Fruit fly (Drosophila melanogaster) whole organism, wandering third instar larva: Measurements from ENCODE around the gene frc.

Experiments used
- Abd-B ChIP-seq: fragments of >200 bp; optimal IDR thresholded peaks from 2 replicates; lab custom pipeline; 2017; ENCODE audit warnings: missing biosample characterization, missing genetic modification characterization
- CG32264 ChIP-seq: fragments of 200-800 bp; sonication (Bioruptor generic); optimal IDR thresholded peaks from 2 replicates; lab custom pipeline; 2016; ENCODE audit warnings: missing biosample characterization, missing genetic modification characterization
- CG9705 ChIP-seq: fragments of 200-800 bp; sonication (Bioruptor generic); optimal IDR thresholded peaks from 2 replicates; lab custom pipeline; 2018; ENCODE audit warnings: missing biosample characterization, mild to moderate bottlenecking, missing genetic modification characterization
- CrebA ChIP-seq: fragments of 200-800 bp; sonication (Bioruptor generic); optimal IDR thresholded peaks from 2 replicates; lab custom pipeline; 2016; ENCODE audit warnings: missing biosample characterization, mild to moderate bottlenecking, missing genetic modification characterization, borderline replicate concordance
- Dfd ChIP-seq: fragments of >200 bp; optimal IDR thresholded peaks from 2 replicates; lab custom pipeline; 2017; ENCODE audit warnings: missing biosample characterization, missing genetic modification characterization
- Dif ChIP-seq: fragments of 200-275, 200-300 bp; sonication (Bioruptor generic); optimal IDR thresholded peaks from 2 replicates; lab custom pipeline; 2018; ENCODE audit warnings: missing biosample characterization, missing genetic modification characterization; ENCODE audit not compliant: partially characterized antibody
- GATAd ChIP-seq: sonication (Bioruptor generic); optimal IDR thresholded peaks from 2 replicates; lab custom pipeline; 2016; ENCODE audit warnings: missing biosample characterization, missing genetic modification characterization
- HLH106 ChIP-seq: fragments of 200-800 bp; optimal IDR thresholded peaks from 3 replicates; lab custom pipeline; 2019; ENCODE audit warnings: missing biosample characterization, mild to moderate bottlenecking, missing genetic modification characterization, moderate library complexity
- Hnf4 ChIP-seq: fragments of 200-800 bp; sonication (Bioruptor generic); optimal IDR thresholded peaks from 2 replicates; lab custom pipeline; 2016; ENCODE audit warnings: missing biosample characterization, mild to moderate bottlenecking, missing genetic modification characterization
- Hr83 ChIP-seq: fragments of 200-300 bp; sonication (Bioruptor generic); optimal IDR thresholded peaks from 2 replicates; lab custom pipeline; 2016; ENCODE audit warnings: missing biosample characterization, mild to moderate bottlenecking, missing genetic modification characterization, moderate library complexity; ENCODE audit not compliant: poor library complexity, severe bottlenecking
- Jra ChIP-seq: sonication (Bioruptor generic); optimal IDR thresholded peaks from 2 replicates; lab custom pipeline; 2016; ENCODE audit warnings: missing biosample characterization, missing genetic modification characterization
- Myc ChIP-seq: fragments of >200 bp; optimal IDR thresholded peaks from 2 replicates; lab custom pipeline; 2017
- N ChIP-seq: fragments of >200 bp; optimal IDR thresholded peaks from 2 replicates; lab custom pipeline; 2018; ENCODE audit warnings: missing biosample characterization, missing external identifiers, missing genetic modification characterization
- OdsH ChIP-seq: fragments of 200-800 bp; sonication (Bioruptor generic); optimal IDR thresholded peaks from 2 replicates; lab custom pipeline; 2016; ENCODE audit warnings: missing biosample characterization, mild to moderate bottlenecking, missing genetic modification characterization
- Rel ChIP-seq, 2 experiments: fragments of 200-800 bp; sonication (Bioruptor generic) in 1 of 2; optimal IDR thresholded peaks; 2 replicates in 1 of 2; 3 replicates in 1 of 2; lab custom pipeline; 2016 to 2019; ENCODE audit warnings: mild to moderate bottlenecking in 2 of 2, missing biosample characterization in 2 of 2, missing genetic modification characterization in 2 of 2, moderate library complexity in 1 of 2
- Sp1 ChIP-seq: fragments of 200-800 bp; sonication (Bioruptor generic); optimal IDR thresholded peaks from 3 replicates; lab custom pipeline; 2019; ENCODE audit warnings: missing biosample characterization, mild to moderate bottlenecking, missing genetic modification characterization, moderate library complexity
- Vsx2 ChIP-seq: fragments of 200-300, 225-300 bp; sonication (Bioruptor generic); optimal IDR thresholded peaks from 2 replicates; lab custom pipeline; 2018; ENCODE audit warnings: missing biosample characterization, missing genetic modification characterization; ENCODE audit not compliant: partially characterized antibody
- br ChIP-seq: fragments of 200-800 bp; sonication (Bioruptor generic); optimal IDR thresholded peaks from 2 replicates; lab custom pipeline; 2016; ENCODE audit warnings: missing biosample characterization, missing genetic modification characterization
- brk ChIP-seq: fragments of 200-800 bp; sonication (Bioruptor generic); optimal IDR thresholded peaks from 2 replicates; lab custom pipeline; 2016; ENCODE audit warnings: missing biosample characterization, mild to moderate bottlenecking, missing genetic modification characterization
- dl ChIP-seq, 2 experiments: fragments of 175-275, 200-275 bp in 1 of 2; fragments of 200-275 bp in 1 of 2; sonication (Bioruptor generic); optimal IDR thresholded peaks; lab custom pipeline; 2018; ENCODE audit warnings: mild to moderate bottlenecking in 2 of 2, missing biosample characterization in 2 of 2, missing genetic modification characterization in 2 of 2, moderate library complexity in 2 of 2; ENCODE audit not compliant: partially characterized antibody in 2 of 2, insufficient read depth in 1 of 2
- dmrt93B ChIP-seq: fragments of 200-800 bp; sonication (Bioruptor generic); optimal IDR thresholded peaks from 2 replicates; lab custom pipeline; 2018; ENCODE audit warnings: missing biosample characterization, mild to moderate bottlenecking, missing genetic modification characterization
- dsf ChIP-seq: sonication (Bioruptor generic); optimal IDR thresholded peaks from 2 replicates; lab custom pipeline; 2016; ENCODE audit warnings: missing biosample characterization, missing genetic modification characterization, borderline replicate concordance
- ey ChIP-seq: fragments of 200-800 bp; sonication (Bioruptor generic); optimal IDR thresholded peaks from 2 replicates; lab custom pipeline; 2016; ENCODE audit warnings: missing biosample characterization, missing genetic modification characterization
- foxo ChIP-seq, 2 experiments: fragments of 200-800 bp; sonication (Bioruptor generic); optimal IDR thresholded peaks; 2 replicates in 1 of 2; 3 replicates in 1 of 2; lab custom pipeline; 2016 to 2017; ENCODE audit warnings: missing biosample characterization in 2 of 2, missing genetic modification characterization in 2 of 2
- fru ChIP-seq: fragments of 200-800 bp; sonication (Bioruptor generic); optimal IDR thresholded peaks from 3 replicates; lab custom pipeline; 2016; ENCODE audit warnings: missing biosample characterization, mild to moderate bottlenecking, missing genetic modification characterization
- h ChIP-seq: fragments of 200-800 bp; sonication (Bioruptor generic); optimal IDR thresholded peaks from 3 replicates; lab custom pipeline; 2016; ENCODE audit warnings: missing biosample characterization, mild to moderate bottlenecking, missing genetic modification characterization
- jim ChIP-seq: fragments of 175-275, 200-325 bp; sonication (Bioruptor generic); optimal IDR thresholded peaks from 2 replicates; lab custom pipeline; 2016; ENCODE audit warnings: missing biosample characterization, mild to moderate bottlenecking, missing genetic modification characterization
- lola ChIP-seq: fragments of >200 bp; optimal IDR thresholded peaks from 2 replicates; lab custom pipeline; 2017; ENCODE audit warnings: missing biosample characterization, missing genetic modification characterization
- pan ChIP-seq: fragments of >200 bp; optimal IDR thresholded peaks from 2 replicates; lab custom pipeline; 2017
- psq ChIP-seq: fragments of 200-800 bp; sonication (Bioruptor generic); optimal IDR thresholded peaks from 3 replicates; lab custom pipeline; 2017; ENCODE audit warnings: missing biosample characterization, mild to moderate bottlenecking, missing genetic modification characterization, moderate library complexity
- rgr ChIP-seq: fragments of 200-800 bp; sonication (Bioruptor generic); optimal IDR thresholded peaks from 3 replicates; lab custom pipeline; 2016; ENCODE audit warnings: missing biosample characterization, mild to moderate bottlenecking, missing genetic modification characterization
- sage ChIP-seq: fragments of 200-800 bp; sonication (Bioruptor generic); optimal IDR thresholded peaks from 2 replicates; lab custom pipeline; 2016; ENCODE audit warnings: missing biosample characterization, mild to moderate bottlenecking, missing genetic modification characterization
- sv ChIP-seq: fragments of 200-800 bp; sonication (Bioruptor generic); optimal IDR thresholded peaks from 3 replicates; lab custom pipeline; 2016; ENCODE audit warnings: missing biosample characterization, missing genetic modification characterization
- tai ChIP-seq: sonication (Bioruptor generic); optimal IDR thresholded peaks from 2 replicates; lab custom pipeline; 2016; ENCODE audit warnings: missing biosample characterization, missing genetic modification characterization
- usp ChIP-seq: fragments of >200 bp; optimal IDR thresholded peaks from 2 replicates; lab custom pipeline; 2017; ENCODE audit warnings: missing biosample characterization, missing genetic modification characterization
- woc ChIP-seq: sonication (Bioruptor generic); optimal IDR thresholded peaks from 2 replicates; lab custom pipeline; 2016; ENCODE audit warnings: missing biosample characterization, mild to moderate bottlenecking, missing genetic modification characterization

frc gene

DNA sequence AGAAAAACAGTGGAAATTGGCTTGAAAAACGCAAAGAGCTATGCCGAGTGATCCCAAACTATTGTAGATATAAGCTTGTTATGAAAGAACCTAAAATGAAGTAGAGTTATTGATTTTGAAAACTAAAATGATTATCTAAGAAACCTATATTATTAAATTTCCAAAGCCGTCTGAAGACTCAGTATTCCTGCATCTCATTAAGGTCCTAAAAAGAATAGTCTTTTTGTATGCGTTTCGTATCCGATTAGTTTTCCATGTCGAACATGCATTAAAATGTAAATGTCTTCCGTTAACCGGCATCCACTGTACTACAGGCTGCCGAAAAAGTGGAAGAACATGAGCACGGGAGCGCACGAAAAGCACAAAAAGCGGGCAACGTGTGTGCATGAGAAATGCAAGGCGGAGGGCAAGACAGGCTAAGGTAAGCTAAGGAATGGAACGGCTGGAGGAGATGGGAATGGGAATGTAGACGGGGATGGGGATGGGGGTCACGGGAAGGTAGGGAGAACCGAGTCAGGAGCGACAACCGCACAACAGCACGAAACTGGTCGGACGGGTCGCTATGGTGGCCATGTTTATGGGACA lies 12.3 kb downstream of the frc start:
- peak; percentile 60 for TF ChIP-seq rgr (GFP tag; lab: Kevin White, UChicago)
- no peak for TF ChIP-seq Vsx2 (GFP tag; lab: Kevin White, UChicago)
- peak; percentile 5 to 59 for TF ChIP-seq dl (GFP tag; optimal IDR thresholded peaks at IDR 0.05; lab: Kevin White, UChicago; ENCODE audit: insufficient read depth in 1 of 2, partially characterized antibody in 2 of 2)
- TF ChIP-seq Hr83, result no peak
- peak; percentile 62 for TF ChIP-seq ey
- TF ChIP-seq h, result peak; percentile 65
- peak; percentile 86 for TF ChIP-seq psq
- TF ChIP-seq brk (GFP tag; lab: Kevin White, UChicago), result peak; percentile 31
- TF ChIP-seq jim, result peak; percentile 3
- TF ChIP-seq woc, result peak; percentile 80
- TF ChIP-seq Jra (GFP tag; lab: Kevin White, UChicago), result no peak
- no peak for TF ChIP-seq Rel (GFP tag; optimal IDR thresholded peaks at IDR 0.05; lab: Kevin White, UChicago)
- peak; percentile 7 for TF ChIP-seq Rel (tag; optimal IDR thresholded peaks at IDR 0.05; lab: Kevin White, UChicago)
- peak; percentile 71 for TF ChIP-seq HLH106 (tag; lab: Kevin White, UChicago)
- TF ChIP-seq dmrt93B (GFP tag; lab: Kevin White, UChicago), result peak; percentile 23
- peak; percentile 4 for TF ChIP-seq sage (GFP tag; lab: Kevin White, UChicago)
- peak; percentile 83 for TF ChIP-seq fru (GFP tag; lab: Kevin White, UChicago)
- TF ChIP-seq tai, result no peak
- TF ChIP-seq Hnf4 (GFP tag; lab: Kevin White, UChicago), result peak; percentile 34
- peak; percentile 82 for TF ChIP-seq Dif
- TF ChIP-seq CG9705 (GFP tag; lab: Kevin White, UChicago), result no peak
- TF ChIP-seq CG32264 (GFP tag; lab: Kevin White, UChicago), result peak; percentile 45
- peak; percentile 79 for TF ChIP-seq OdsH (GFP tag; lab: Kevin White, UChicago)
- no peak for TF ChIP-seq N (GFP tag; lab: Kevin White, UChicago)
- peak; percentile 78 for TF ChIP-seq br (GFP tag; lab: Kevin White, UChicago)
- TF ChIP-seq usp (GFP tag; lab: Kevin White, UChicago), result no peak
- peak in 1 of 2 experiments; percentile 77 for TF ChIP-seq foxo (GFP tag; optimal IDR thresholded peaks at IDR 0.05; lab: Kevin White, UChicago)
- peak; percentile 72 for TF ChIP-seq Sp1 (GFP tag; lab: Kevin White, UChicago)

DNA sequence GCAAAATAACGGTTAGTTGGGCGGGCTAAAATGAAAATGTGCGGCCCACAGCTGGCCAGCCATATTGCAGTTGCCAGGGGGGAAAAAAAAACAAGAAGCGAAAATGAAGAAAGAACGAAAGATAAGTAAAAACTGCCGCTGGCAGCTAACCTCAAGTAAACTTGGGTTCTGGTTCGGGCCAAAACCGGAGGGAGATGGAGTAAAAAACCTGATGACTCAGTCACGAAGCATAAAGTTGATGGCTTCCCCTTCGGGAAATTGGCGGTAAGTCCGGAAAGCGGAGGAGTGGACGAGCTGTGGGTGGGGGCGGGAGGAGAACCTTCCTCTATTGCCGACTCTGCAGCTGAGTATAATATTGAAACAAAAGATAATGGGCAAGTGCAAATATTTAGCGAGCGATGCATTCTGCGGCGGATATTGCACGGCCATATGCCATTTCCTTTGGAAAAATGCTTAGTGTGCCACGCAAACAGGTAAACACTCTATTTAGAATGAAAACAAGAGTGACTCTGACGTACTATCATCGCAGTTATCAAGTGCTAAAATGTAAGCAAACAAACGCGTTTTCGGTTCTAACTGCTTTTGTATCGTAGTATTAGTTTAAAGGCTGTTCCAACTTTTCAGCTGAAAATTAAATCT lies 13.8 kb downstream of the frc start:
- TF ChIP-seq Hnf4 (GFP tag; lab: Kevin White, UChicago) (no peak), psq (peak; percentile 48), jim (no peak), Dfd (no peak), Jra (GFP tag; lab: Kevin White, UChicago) (no peak), Rel (GFP tag; optimal IDR thresholded peaks at IDR 0.05; lab: Kevin White, UChicago) (no peak), Rel (tag; optimal IDR thresholded peaks at IDR 0.05; lab: Kevin White, UChicago) (peak; percentile 2), br (GFP tag; lab: Kevin White, UChicago) (no peak)

DNA sequence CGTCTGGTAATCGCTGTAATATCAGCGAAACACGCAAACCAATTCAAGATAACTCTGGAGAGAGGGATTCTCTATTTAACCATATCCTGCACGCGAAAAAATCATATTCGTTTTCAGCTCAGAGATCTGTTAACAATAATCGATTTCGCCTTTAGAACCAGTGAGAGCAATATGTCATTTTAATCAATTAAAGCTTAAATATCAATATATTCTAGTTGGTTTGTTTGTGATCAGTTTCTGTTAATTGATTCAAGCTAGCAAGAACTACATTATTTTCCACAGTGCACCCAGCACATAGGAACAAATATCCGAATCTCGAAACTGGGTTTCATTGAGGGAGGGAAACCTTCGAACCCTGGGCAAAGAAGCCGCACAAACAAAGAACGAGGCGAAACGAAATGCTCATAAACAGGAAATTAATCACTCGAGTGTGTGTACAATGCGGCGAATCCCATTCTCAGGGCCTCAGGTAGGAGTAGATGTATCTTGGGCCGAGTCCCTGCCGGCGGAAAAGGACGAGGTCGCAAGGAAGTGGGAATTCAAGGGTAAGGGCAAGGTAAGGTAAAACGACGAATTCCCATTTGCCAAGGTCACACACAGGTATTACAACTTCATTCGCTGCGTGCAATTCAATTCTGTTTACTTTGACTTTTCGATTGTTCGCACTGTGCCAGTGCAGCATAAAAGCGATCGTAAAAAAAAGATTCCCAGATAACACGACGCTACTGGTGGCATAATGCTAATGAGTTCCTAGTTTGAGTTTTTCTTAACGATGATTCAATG lies 16.8 kb downstream of the frc start:
- TF ChIP-seq N (GFP tag; lab: Kevin White, UChicago) (no peak), CrebA (no peak), usp (GFP tag; lab: Kevin White, UChicago) (no peak), Dfd (no peak), CG32264 (GFP tag; lab: Kevin White, UChicago) (no peak), Hr83 (no peak), psq (peak; percentile 40), jim (no peak), Sp1 (GFP tag; lab: Kevin White, UChicago) (no peak), br (GFP tag; lab: Kevin White, UChicago) (peak; percentile 39), OdsH (GFP tag; lab: Kevin White, UChicago) (peak; percentile 23), pan (lab: Kevin White, UChicago) (no peak), HLH106 (tag; lab: Kevin White, UChicago) (no peak), woc (no peak), Rel (GFP tag; optimal IDR thresholded peaks at IDR 0.05; lab: Kevin White, UChicago) (no peak), Rel (tag; optimal IDR thresholded peaks at IDR 0.05; lab: Kevin White, UChicago) (no peak), foxo (GFP tag; optimal IDR thresholded peaks at IDR 0.05; lab: Kevin White, UChicago) (peak in 1 of 2 experiments; percentile 40), Jra (GFP tag; lab: Kevin White, UChicago) (no peak), dmrt93B (GFP tag; lab: Kevin White, UChicago) (no peak), tai (no peak), sage (GFP tag; lab: Kevin White, UChicago) (no peak), rgr (GFP tag; lab: Kevin White, UChicago) (peak; percentile 31), CG9705 (GFP tag; lab: Kevin White, UChicago) (no peak), fru (GFP tag; lab: Kevin White, UChicago) (peak; percentile 57), brk (GFP tag; lab: Kevin White, UChicago) (no peak), Dif (no peak), Abd-B (GFP tag; lab: Kevin White, UChicago) (no peak), h (peak; percentile 24), sv (GFP tag; lab: Kevin White, UChicago) (peak; percentile 49), ey (peak; percentile 18), GATAd (GFP tag; lab: Kevin White, UChicago) (no peak), Vsx2 (GFP tag; lab: Kevin White, UChicago) (no peak), Myc (lab: Kevin White, UChicago) (no peak), dsf (GFP tag; lab: Kevin White, UChicago) (no peak), dl (GFP tag; optimal IDR thresholded peaks at IDR 0.05; lab: Kevin White, UChicago; ENCODE audit: insufficient read depth in 1 of 2, partially characterized antibody in 2 of 2) (no peak), lola (GFP tag; lab: Kevin White, UChicago) (no peak)
